Worm (Caenorhabditis elegans) whole organism, L2 larva: ENCODE results near the gene pnc-1.

Experiments
- C34F6.9 ChIP-seq: fragments of 150-350 bp; optimal IDR thresholded peaks from 2 replicates; lab custom pipeline; 2014; ENCODE audit warnings: missing biosample characterization, missing genetic modification characterization
- ZK546.5 ChIP-seq: sonication (generic microtip); optimal IDR thresholded peaks from 2 replicates; lab custom pipeline; 2017; ENCODE audit warnings: missing biosample characterization, missing genetic modification characterization
- alr-1 ChIP-seq: fragments of 150-350 bp; optimal IDR thresholded peaks from 2 replicates; lab custom pipeline; 2014; ENCODE audit warnings: missing biosample characterization, missing genetic modification characterization
- aly-2 ChIP-seq: fragments of 150-350 bp; optimal IDR thresholded peaks from 2 replicates; lab custom pipeline; 2014; ENCODE audit warnings: missing biosample characterization, missing genetic modification characterization
- blmp-1 ChIP-seq: sonication (generic microtip); optimal IDR thresholded peaks from 2 replicates; lab custom pipeline; 2017; ENCODE audit warnings: missing genetic modification characterization, mild to moderate bottlenecking, missing compliant biosample characterization, antibody characterized with exemption, moderate library complexity; ENCODE audit not compliant: insufficient read depth
- ceh-16 ChIP-seq: fragments of 150-350 bp; optimal IDR thresholded peaks from 2 replicates; lab custom pipeline; 2014; ENCODE audit warnings: missing biosample characterization, missing genetic modification characterization
- crh-2 ChIP-seq: sonication (generic microtip); optimal IDR thresholded peaks from 2 replicates; lab custom pipeline; 2017; ENCODE audit warnings: missing biosample characterization, missing genetic modification characterization
- egl-27 ChIP-seq: sonication (generic microtip); optimal IDR thresholded peaks from 3 replicates; lab custom pipeline; 2017; ENCODE audit warnings: missing biosample characterization, missing genetic modification reagents, missing genetic modification characterization
- fos-1 ChIP-seq: fragments of 150-350 bp; optimal IDR thresholded peaks from 2 replicates; lab custom pipeline; 2014; ENCODE audit warnings: missing biosample characterization, missing genetic modification characterization
- lin-11 ChIP-seq: fragments of 150-350 bp; sonication (generic microtip); optimal IDR thresholded peaks from 2 replicates; lab custom pipeline; 2014; ENCODE audit warnings: missing biosample characterization, missing genetic modification characterization, inconsistent platforms, mixed read lengths
- lin-39 ChIP-seq: fragments of 150-350 bp; optimal IDR thresholded peaks from 2 replicates; lab custom pipeline; 2014; ENCODE audit warnings: missing biosample characterization, missing genetic modification reagents, missing genetic modification characterization
- lsy-2 ChIP-seq, 2 experiments: fragments of 150-350 bp in 1 of 2; sonication (generic microtip) in 1 of 2; optimal IDR thresholded peaks; 2 replicates each; lab custom pipeline; 2014 to 2017; ENCODE audit warnings: missing biosample characterization in 2 of 2, missing genetic modification characterization in 2 of 2
- mab-5 ChIP-seq: fragments of 150-350 bp; optimal IDR thresholded peaks from 2 replicates; lab custom pipeline; 2014; ENCODE audit warnings: missing biosample characterization, missing genetic modification characterization
- mdl-1 ChIP-seq, 2 experiments: fragments of 150-350 bp in 1 of 2; sonication (generic microtip) in 1 of 2; optimal IDR thresholded peaks; 2 replicates each; lab custom pipeline; 2017; ENCODE audit warnings: missing biosample characterization in 2 of 2, missing genetic modification characterization in 2 of 2
- nhr-10 ChIP-seq: sonication (generic microtip); optimal IDR thresholded peaks from 2 replicates; lab custom pipeline; 2017; ENCODE audit warnings: missing biosample characterization, missing genetic modification characterization
- nhr-11 ChIP-seq: fragments of 150-350 bp; optimal IDR thresholded peaks from 2 replicates; lab custom pipeline; 2014; ENCODE audit warnings: missing biosample characterization, missing genetic modification characterization
- nhr-129 ChIP-seq: fragments of 150-350 bp; optimal IDR thresholded peaks from 2 replicates; lab custom pipeline; 2014; ENCODE audit warnings: missing biosample characterization, missing genetic modification characterization
- nhr-237 ChIP-seq: fragments of 150-350 bp; optimal IDR thresholded peaks from 2 replicates; lab custom pipeline; 2014; ENCODE audit warnings: missing biosample characterization, missing genetic modification characterization
- nhr-25 ChIP-seq: fragments of 150-350 bp; sonication (generic microtip); optimal IDR thresholded peaks from 3 replicates; lab custom pipeline; 2014; ENCODE audit warnings: missing biosample characterization, missing genetic modification characterization
- nhr-6 ChIP-seq: fragments of 150-350 bp; optimal IDR thresholded peaks from 2 replicates; lab custom pipeline; 2014; ENCODE audit warnings: missing biosample characterization, missing genetic modification characterization
- nhr-77 ChIP-seq: fragments of 150-350 bp; optimal IDR thresholded peaks from 2 replicates; lab custom pipeline; 2014; ENCODE audit warnings: missing biosample characterization, missing genetic modification characterization
- peb-1 ChIP-seq: fragments of 150-350 bp; optimal IDR thresholded peaks from 2 replicates; lab custom pipeline; 2014; ENCODE audit warnings: missing biosample characterization, missing genetic modification characterization
- sem-4 ChIP-seq: fragments of 150-350 bp; optimal IDR thresholded peaks from 2 replicates; lab custom pipeline; 2014; ENCODE audit warnings: missing biosample characterization, missing genetic modification reagents, missing genetic modification characterization
- skn-1 ChIP-seq: sonication (generic microtip); optimal IDR thresholded peaks from 2 replicates; lab custom pipeline; 2017; ENCODE audit warnings: missing biosample characterization, missing genetic modification characterization
- sma-3 ChIP-seq: sonication (generic microtip); optimal IDR thresholded peaks from 2 replicates; lab custom pipeline; 2016; ENCODE audit warnings: missing genetic modification reagents, missing genetic modification characterization, missing compliant biosample characterization
- sma-9 ChIP-seq, 2 experiments: fragments of 150-350 bp in 1 of 2; sonication (generic microtip) in 1 of 2; optimal IDR thresholded peaks; 2 replicates each; lab custom pipeline; 2014 to 2016; ENCODE audit warnings: missing genetic modification characterization in 2 of 2, mild to moderate bottlenecking in 1 of 2, missing biosample characterization in 1 of 2, missing compliant biosample characterization in 1 of 2, missing genetic modification reagents in 1 of 2, moderate library complexity in 1 of 2
- snpc-4 ChIP-seq: fragments of 150-350 bp; optimal IDR thresholded peaks from 2 replicates; lab custom pipeline; 2014; ENCODE audit warnings: missing biosample characterization, missing genetic modification characterization
- unc-55 ChIP-seq: fragments of 150-350 bp; sonication (generic microtip); optimal IDR thresholded peaks from 3 replicates; lab custom pipeline; 2014; ENCODE audit warnings: missing biosample characterization, missing genetic modification reagents, missing genetic modification characterization
- unc-62 ChIP-seq: fragments of 150-350 bp; optimal IDR thresholded peaks from 2 replicates; lab custom pipeline; 2014; ENCODE audit warnings: missing biosample characterization, missing genetic modification reagents, missing genetic modification characterization
- zag-1 ChIP-seq: fragments of 150-350 bp; optimal IDR thresholded peaks from 2 replicates; lab custom pipeline; 2014; ENCODE audit warnings: missing biosample characterization, missing genetic modification characterization
- ztf-1 ChIP-seq: fragments of 200-800 bp; sonication (Bioruptor generic); conservative IDR thresholded peaks from 2 replicates; pipeline ENCODE4 v1.3.6; 2022; ENCODE audit warnings: missing genetic modification characterization, missing compliant biosample characterization
- ztf-4 ChIP-seq: fragments of 150-350 bp; optimal IDR thresholded peaks from 2 replicates; lab custom pipeline; 2014; ENCODE audit warnings: missing biosample characterization, missing genetic modification characterization

The pnc-1 gene

ce11 chrIV:175698-176097 lies 8.6 kb upstream of the pnc-1 start:
- TF ChIP-seq nhr-25 (tag; lab: Kevin White, UChicago) (peak; percentile 49), nhr-129 (tag; lab: Kevin White, UChicago) (no peak)
- TF ChIP-seq, all 48 proteins: peak for 1

ce11 chrIV:177487-177886 lies 6.8 kb upstream of the pnc-1 start:
- TF ChIP-seq mdl-1 (tag; optimal IDR thresholded peaks at IDR 0.05; lab: Kevin White, UChicago): no peak
- no peak for TF ChIP-seq ztf-4 (tag; lab: Kevin White, UChicago)
- no peak for TF ChIP-seq fos-1 (tag; lab: Kevin White, UChicago)
- no peak for TF ChIP-seq ztf-1 (GFP tag; lab: Robert Waterston, UW)
- no peak for TF ChIP-seq crh-2 (tag; lab: Kevin White, UChicago)
- TF ChIP-seq nhr-25 (tag; lab: Kevin White, UChicago): no peak
- TF ChIP-seq unc-55 (GFP tag; lab: Kevin White, UChicago): no peak
- no peak for TF ChIP-seq nhr-77 (tag; lab: Kevin White, UChicago)
- TF ChIP-seq egl-27 (tag; lab: Kevin White, UChicago): no peak
- TF ChIP-seq mab-5 (tag; lab: Kevin White, UChicago): no peak
- no peak for TF ChIP-seq snpc-4 (tag; lab: Kevin White, UChicago)
- TF ChIP-seq nhr-10: no peak
- no peak for TF ChIP-seq sma-9 (GFP tag; optimal IDR thresholded peaks at IDR 0.05; lab: Kevin White, UChicago)
- no peak for TF ChIP-seq sma-9 (tag; optimal IDR thresholded peaks at IDR 0.05; lab: Kevin White, UChicago)
- no peak for TF ChIP-seq nhr-129 (tag; lab: Kevin White, UChicago)
- no peak for TF ChIP-seq alr-1 (tag; lab: Kevin White, UChicago)
- TF ChIP-seq zag-1 (tag; lab: Kevin White, UChicago): no peak
- TF ChIP-seq skn-1 (tag; lab: Kevin White, UChicago): no peak
- TF ChIP-seq sem-4 (tag; lab: Kevin White, UChicago): no peak
- TF ChIP-seq lin-11 (tag; lab: Kevin White, UChicago): no peak

- TF ChIP-seq unc-62 (GFP tag; lab: Kevin White, UChicago) (no peak), skn-1 (tag; lab: Kevin White, UChicago) (no peak), ceh-16 (no peak), mdl-1 (tag; optimal IDR thresholded peaks at IDR 0.05; lab: Kevin White, UChicago) (no peak), lin-11 (tag; lab: Kevin White, UChicago) (no peak), nhr-11 (tag; lab: Kevin White, UChicago) (no peak), sma-3 (GFP tag; lab: Kevin White, UChicago) (no peak), blmp-1 (tag; lab: Kevin White, UChicago) (no peak), sma-9 (GFP tag; optimal IDR thresholded peaks at IDR 0.05; lab: Kevin White, UChicago) (no peak), sma-9 (tag; optimal IDR thresholded peaks at IDR 0.05; lab: Kevin White, UChicago) (no peak), ZK546.5 (tag; lab: Kevin White, UChicago) (no peak), lsy-2 (tag; optimal IDR thresholded peaks at IDR 0.05; lab: Kevin White, UChicago) (no peak), snpc-4 (tag; lab: Kevin White, UChicago) (no peak), nhr-237 (tag; lab: Kevin White, UChicago) (no peak), egl-27 (tag; lab: Kevin White, UChicago) (no peak), ztf-1 (GFP tag; lab: Robert Waterston, UW) (no peak), crh-2 (tag; lab: Kevin White, UChicago) (no peak), aly-2 (tag; lab: Kevin White, UChicago) (no peak)
Measured at ce11 chrIV:178696-179095, 5.6 kb upstream of the pnc-1 start, which contains the start of gene tcl-2. Gene tcl-2 (plus strand): TSS chrIV:179083.

ce11 chrIV:179700-180099 lies 4.6 kb upstream of the pnc-1 start:
- TF ChIP-seq sma-3 (GFP tag; lab: Kevin White, UChicago) (no peak), peb-1 (tag; lab: Kevin White, UChicago) (no peak), nhr-11 (tag; lab: Kevin White, UChicago) (no peak), mdl-1 (tag; optimal IDR thresholded peaks at IDR 0.05; lab: Kevin White, UChicago) (no peak), lin-39 (no peak), skn-1 (tag; lab: Kevin White, UChicago) (no peak), nhr-237 (tag; lab: Kevin White, UChicago) (no peak), ceh-16 (no peak), C34F6.9 (tag; lab: Kevin White, UChicago) (no peak), lsy-2 (tag; optimal IDR thresholded peaks at IDR 0.05; lab: Kevin White, UChicago) (no peak), unc-62 (GFP tag; lab: Kevin White, UChicago) (no peak), nhr-6 (tag; lab: Kevin White, UChicago) (no peak), snpc-4 (tag; lab: Kevin White, UChicago) (no peak), ztf-4 (tag; lab: Kevin White, UChicago) (no peak), nhr-129 (tag; lab: Kevin White, UChicago) (no peak)
